Fruit fly (Drosophila melanogaster) whole organism, embryonic: Measurements from ENCODE around the gene mRpL30.
A peak's percentile ranks its signal among the peaks of the same experiment; 100 is the strongest.

Experiments used
- Ada2b ChIP-seq: fragments of 200-800 bp; sonication (Bioruptor generic); IDR thresholded peaks from 2 replicates; pipeline ENCODE4 v1.3.6; 2022; ENCODE audit warnings: missing biosample characterization, missing genetic modification characterization
- Antp ChIP-seq: fragments of 200-800 bp; sonication (Bioruptor generic); optimal IDR thresholded peaks from 3 replicates; lab custom pipeline; 2016; ENCODE audit warnings: missing biosample characterization, missing genetic modification characterization
- Asciz ChIP-seq: fragments of 200-800 bp; sonication (Bioruptor generic); optimal IDR thresholded peaks from 2 replicates; lab custom pipeline; 2017; ENCODE audit warnings: missing biosample characterization, mild to moderate bottlenecking, missing genetic modification characterization, missing genetic modification reagents
- CG10147 ChIP-seq: fragments of 200-800 bp; sonication (Bioruptor generic); optimal IDR thresholded peaks from 2 replicates; lab custom pipeline; 2019; ENCODE audit warnings: missing biosample characterization, mild to moderate bottlenecking, missing genetic modification characterization, moderate library complexity
- CG11398 ChIP-seq: fragments of 200-800 bp; sonication (Bioruptor generic); optimal IDR thresholded peaks from 2 replicates; lab custom pipeline; 2016; ENCODE audit warnings: missing biosample characterization, missing genetic modification characterization
- CG12769 ChIP-seq: fragments of 200-800 bp; sonication (Bioruptor generic); optimal IDR thresholded peaks from 2 replicates; lab custom pipeline; 2019; ENCODE audit warnings: missing biosample characterization, mild to moderate bottlenecking, missing genetic modification characterization, moderate library complexity
- CG13123 ChIP-seq: fragments of 200-800 bp; sonication (Bioruptor generic); optimal IDR thresholded peaks from 2 replicates; lab custom pipeline; 2016; ENCODE audit warnings: missing biosample characterization, missing genetic modification characterization
- CG14860 ChIP-seq: fragments of 200-800 bp; sonication (Bioruptor generic); IDR thresholded peaks from 3 replicates; pipeline ENCODE4 v1.3.6; 2022; ENCODE audit warnings: missing biosample characterization, missing genetic modification characterization; ENCODE audit not compliant: partially characterized antibody
- CG15514 ChIP-seq: fragments of 200-800 bp; sonication (Bioruptor generic); optimal IDR thresholded peaks from 3 replicates; lab custom pipeline; 2017; ENCODE audit warnings: missing biosample characterization, missing genetic modification characterization, mild to moderate bottlenecking, moderate library complexity, missing genetic modification reagents
- CG1647 ChIP-seq: fragments of 200-800 bp; sonication (Bioruptor generic); optimal IDR thresholded peaks from 3 replicates; lab custom pipeline; 2016; ENCODE audit warnings: missing biosample characterization, missing genetic modification characterization
- CG17612 ChIP-seq: fragments of 200-800 bp; sonication (Bioruptor generic); IDR thresholded peaks from 2 replicates; pipeline ENCODE4 v1.3.6; 2022; ENCODE audit warnings: missing biosample characterization, missing genetic modification characterization
- CG17829 ChIP-seq: fragments of 200-800 bp; optimal IDR thresholded peaks from 2 replicates; lab custom pipeline; 2019; ENCODE audit warnings: missing biosample characterization, mild to moderate bottlenecking, missing genetic modification characterization, moderate library complexity
- CG2129 ChIP-seq: fragments of 200-800 bp; sonication (Bioruptor generic); IDR thresholded peaks from 2 replicates; pipeline ENCODE4 v1.3.6; 2022; ENCODE audit warnings: missing biosample characterization, missing genetic modification characterization; ENCODE audit not compliant: partially characterized antibody
- CG3163 ChIP-seq: fragments of 200-800 bp; sonication (Bioruptor generic); optimal IDR thresholded peaks from 3 replicates; lab custom pipeline; 2016; ENCODE audit warnings: missing biosample characterization, missing genetic modification characterization
- CG32772 ChIP-seq: fragments of 200-800 bp; sonication (Bioruptor generic); IDR thresholded peaks from 2 replicates; pipeline ENCODE4 v1.3.6; 2022; ENCODE audit warnings: missing biosample characterization, missing genetic modification characterization
- CG42726 ChIP-seq: fragments of 200-800 bp; sonication (Bioruptor generic); IDR thresholded peaks from 2 replicates; pipeline ENCODE4 v1.3.6; 2022; ENCODE audit warnings: missing biosample characterization, missing genetic modification characterization; ENCODE audit not compliant: partially characterized antibody
- CG6654 ChIP-seq: fragments of 200-800 bp; sonication (Bioruptor generic); optimal IDR thresholded peaks from 2 replicates; lab custom pipeline; 2017; ENCODE audit warnings: missing biosample characterization, mild to moderate bottlenecking, missing genetic modification characterization
- CG6765 ChIP-seq: fragments of 200-800 bp; sonication (Bioruptor generic); optimal IDR thresholded peaks from 3 replicates; lab custom pipeline; 2017; ENCODE audit warnings: missing biosample characterization, mild to moderate bottlenecking, missing genetic modification characterization
- CG7271 ChIP-seq: fragments of 200-800 bp; sonication (Bioruptor generic); optimal IDR thresholded peaks from 2 replicates; lab custom pipeline; 2018; ENCODE audit warnings: missing biosample characterization, mild to moderate bottlenecking, missing genetic modification characterization, moderate library complexity
- CG9932 ChIP-seq: fragments of 200-800 bp; sonication (Bioruptor generic); IDR thresholded peaks from 2 replicates; pipeline ENCODE4 v1.3.6; 2022; ENCODE audit warnings: missing biosample characterization, missing genetic modification characterization
- D ChIP-seq, 2 experiments: fragments of 200-800 bp in 1 of 2; fragments of >200 bp in 1 of 2; sonication (Bioruptor generic) in 1 of 2; optimal IDR thresholded peaks; 2 replicates in 1 of 2; 3 replicates in 1 of 2; lab custom pipeline; 2017; ENCODE audit warnings: mild to moderate bottlenecking in 1 of 2, missing biosample characterization in 1 of 2, missing genetic modification characterization in 1 of 2, missing genetic modification reagents in 1 of 2
- Dp ChIP-seq: fragments of 200-800 bp; sonication (Bioruptor generic); optimal IDR thresholded peaks from 2 replicates; lab custom pipeline; 2018; ENCODE audit warnings: missing biosample characterization, mild to moderate bottlenecking, missing genetic modification characterization, moderate library complexity
- E2f2 ChIP-seq: fragments of 200-800 bp; sonication (Bioruptor generic); IDR thresholded peaks from 2 replicates; pipeline ENCODE4 v1.3.6; 2022; ENCODE audit warnings: missing biosample characterization, missing genetic modification characterization
- Gug ChIP-seq: fragments of 200-800 bp; sonication (Bioruptor generic); IDR thresholded peaks from 4 replicates; pipeline ENCODE4 v1.3.6; 2022; ENCODE audit warnings: missing biosample characterization, missing genetic modification characterization
- Med ChIP-seq: fragments of 200-800 bp; sonication (Bioruptor generic); peaks from one replicate; lab custom pipeline; 2016; ENCODE audit warnings: missing biosample characterization, missing genetic modification characterization, mild to moderate bottlenecking, inconsistent platforms, moderate library complexity
- Side ChIP-seq: fragments of 200-800 bp; sonication (Bioruptor generic); optimal IDR thresholded peaks from 2 replicates; lab custom pipeline; 2016; ENCODE audit warnings: missing biosample characterization, missing genetic modification characterization
- chinmo ChIP-seq: fragments of 200-800 bp; sonication (Bioruptor generic); IDR thresholded peaks from 4 replicates; pipeline ENCODE4 v1.3.6; 2022; ENCODE audit warnings: missing biosample characterization, missing genetic modification characterization; ENCODE audit not compliant: partially characterized antibody
- crc ChIP-seq: fragments of 200-800 bp; sonication (Bioruptor generic); optimal IDR thresholded peaks from 2 replicates; lab custom pipeline; 2016; ENCODE audit warnings: missing biosample characterization, missing genetic modification characterization
- dm ChIP-seq: fragments of 200-800 bp; sonication (Bioruptor generic); optimal IDR thresholded peaks from 3 replicates; lab custom pipeline; 2016; ENCODE audit warnings: missing biosample characterization, missing genetic modification characterization
- dpn ChIP-seq, 2 experiments: fragments of 200-800 bp; sonication (Bioruptor generic); optimal IDR thresholded peaks; 3 replicates each; lab custom pipeline; 2016; ENCODE audit warnings: missing biosample characterization in 2 of 2, missing genetic modification characterization in 2 of 2
- fd96Cb ChIP-seq: fragments of 200-800 bp; sonication (Bioruptor generic); optimal IDR thresholded peaks from 2 replicates; lab custom pipeline; 2018; ENCODE audit warnings: missing biosample characterization, mild to moderate bottlenecking, missing genetic modification characterization, moderate library complexity
- gce ChIP-seq: fragments of 200-800 bp; sonication (Bioruptor generic); IDR thresholded peaks from 3 replicates; pipeline ENCODE4 v1.3.6; 2022; ENCODE audit warnings: missing biosample characterization, missing genetic modification characterization
- hb ChIP-seq: fragments of 200-800 bp; sonication (Bioruptor generic); IDR thresholded peaks from 3 replicates; pipeline ENCODE4 v1.3.6; 2022; ENCODE audit warnings: missing biosample characterization, missing genetic modification characterization; ENCODE audit not compliant: partially characterized antibody
- hbn ChIP-seq: fragments of 200-800 bp; sonication (Bioruptor generic); IDR thresholded peaks from 2 replicates; pipeline ENCODE4 v1.3.6; 2022; ENCODE audit warnings: missing biosample characterization, missing genetic modification characterization; ENCODE audit not compliant: partially characterized antibody
- jumu ChIP-seq: fragments of 200-800 bp; sonication (Bioruptor generic); optimal IDR thresholded peaks from 3 replicates; lab custom pipeline; 2016; ENCODE audit warnings: missing biosample characterization, missing genetic modification characterization
- kah ChIP-seq: fragments of 200-800 bp; sonication (Bioruptor generic); optimal IDR thresholded peaks from 2 replicates; lab custom pipeline; 2018; ENCODE audit warnings: missing biosample characterization, mild to moderate bottlenecking, missing genetic modification characterization
- lilli ChIP-seq: fragments of 200-800 bp; sonication (Bioruptor generic); optimal IDR thresholded peaks from 3 replicates; lab custom pipeline; 2016; ENCODE audit warnings: missing biosample characterization, missing genetic modification characterization
- schlank ChIP-seq: fragments of 200-800 bp; sonication (Bioruptor generic); optimal IDR thresholded peaks from 2 replicates; lab custom pipeline; 2018; ENCODE audit warnings: missing biosample characterization, mild to moderate bottlenecking, missing genetic modification characterization
- sisA ChIP-seq: fragments of 200-800 bp; sonication (Bioruptor generic); IDR thresholded peaks from 2 replicates; pipeline ENCODE4 v1.3.6; 2022; ENCODE audit warnings: missing biosample characterization, missing genetic modification characterization
- so ChIP-seq: fragments of 200-800 bp; sonication (Bioruptor generic); IDR thresholded peaks from 3 replicates; pipeline ENCODE4 v1.3.6; 2022; ENCODE audit warnings: missing biosample characterization, missing genetic modification characterization
- sqz ChIP-seq: fragments of 200-800 bp; sonication (Bioruptor generic); optimal IDR thresholded peaks from 3 replicates; lab custom pipeline; 2018; ENCODE audit warnings: missing biosample characterization, mild to moderate bottlenecking, missing genetic modification characterization
- stwl ChIP-seq: fragments of 200-800 bp; sonication (Bioruptor generic); optimal IDR thresholded peaks from 3 replicates; lab custom pipeline; 2018; ENCODE audit warnings: missing biosample characterization, mild to moderate bottlenecking, missing genetic modification characterization, moderate library complexity
- tin ChIP-seq: fragments of 200-800 bp; sonication (Bioruptor generic); optimal IDR thresholded peaks from 3 replicates; lab custom pipeline; 2016; ENCODE audit warnings: missing biosample characterization, missing genetic modification characterization
- usp ChIP-seq: fragments of >200 bp; optimal IDR thresholded peaks from 2 replicates; lab custom pipeline; 2017; ENCODE audit warnings: missing biosample characterization, missing genetic modification characterization
- zen ChIP-seq: fragments of 200-800 bp; sonication (Bioruptor generic); optimal IDR thresholded peaks from 3 replicates; lab custom pipeline; 2018; ENCODE audit warnings: missing biosample characterization, mild to moderate bottlenecking, missing genetic modification characterization, moderate library complexity

Gene mRpL30

DNA sequence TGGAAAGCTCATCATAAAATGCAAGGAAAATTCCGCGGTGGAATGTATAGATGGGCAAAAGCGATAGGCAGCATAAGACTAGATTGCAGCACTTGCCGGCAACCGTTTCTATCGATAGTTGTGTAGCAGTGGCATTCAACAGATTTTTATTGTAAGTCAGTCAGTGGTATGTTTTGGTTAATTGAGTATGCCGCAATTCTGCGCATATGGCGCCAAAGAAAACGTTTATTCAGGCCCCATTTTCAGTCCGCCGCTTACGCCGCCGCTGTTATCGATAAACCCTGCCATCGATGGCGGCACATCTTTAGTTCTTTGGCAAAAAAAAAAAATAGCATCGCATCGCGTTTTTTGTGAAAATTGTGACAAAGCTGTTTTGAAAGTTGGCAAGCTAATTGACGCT lies 2.1 kb downstream of the mRpL30 start, which contains the start of the genes Cbp80 and Torsin (continued):
- TF ChIP-seq CG14860 (peak; percentile 94), Side (GFP tag; lab: Kevin White, UChicago) (no peak), Gug (GFP tag; lab: Robert Waterston, UW) (peak; percentile 16; the same call in 1 of the 4 replicates), sqz (GFP tag; lab: Kevin White, UChicago) (peak; percentile 80), Antp (peak; percentile 33), CG17829 (tag; lab: Kevin White, UChicago) (peak; percentile 11), CG7271 (tag; lab: Kevin White, UChicago) (no peak), hb (GFP tag; lab: Robert Waterston, UW) (peak; percentile 91), dpn (GFP tag; optimal IDR thresholded peaks at IDR 0.05; lab: Kevin White, UChicago) (peak in 1 of 2 experiments; percentile 5), tin (GFP tag; lab: Kevin White, UChicago) (no peak), CG13123 (GFP tag; lab: Kevin White, UChicago) (no peak), CG11398 (GFP tag; lab: Kevin White, UChicago) (no peak), CG3163 (GFP tag; lab: Kevin White, UChicago) (no peak), CG6765 (GFP tag; lab: Kevin White, UChicago) (no peak), chinmo (GFP tag; lab: Robert Waterston, UW) (peak; percentile 84; the same call in 2 of the 4 replicates), CG15514 (peak; percentile 9), kah (GFP tag; lab: Kevin White, UChicago) (no peak), Asciz (no peak), dm (GFP tag; lab: Kevin White, UChicago) (peak; percentile 49), stwl (tag; lab: Kevin White, UChicago) (peak; percentile 56), gce (GFP tag; lab: Robert Waterston, UW) (no peak), CG17612 (GFP tag; lab: Robert Waterston, UW) (no peak), CG42726 (GFP tag; lab: Robert Waterston, UW) (peak; percentile 33; the same call in 1 of the 2 replicates), CG10147 (GFP tag; lab: Kevin White, UChicago) (peak; percentile 1), jumu (GFP tag; lab: Kevin White, UChicago) (no peak), Ada2b (GFP tag; lab: Robert Waterston, UW) (0 out of 2 replicates have a peak, but pooled peaks have one; percentile 9), D (optimal IDR thresholded peaks at IDR 0.05; lab: Kevin White, UChicago) (peak; percentile 19), D (GFP tag; optimal IDR thresholded peaks at IDR 0.05; lab: Kevin White, UChicago) (no peak), schlank (no peak), usp (GFP tag; lab: Kevin White, UChicago) (no peak), CG12769 (tag; lab: Kevin White, UChicago) (no peak), CG6654 (GFP tag; lab: Kevin White, UChicago) (no peak), zen (tag; lab: Kevin White, UChicago) (peak; percentile 8), Dp (GFP tag; lab: Kevin White, UChicago) (peak; percentile 46), CG9932 (peak; percentile 45; the same call in 1 of the 2 replicates), fd96Cb (tag; lab: Kevin White, UChicago) (no peak), E2f2 (GFP tag; lab: Robert Waterston, UW) (peak; percentile 54), lilli (GFP tag; lab: Kevin White, UChicago) (peak; percentile 30), CG1647 (GFP tag; lab: Kevin White, UChicago) (no peak), CG2129 (peak; percentile 67), sisA (no peak), crc (no peak), Med (GFP tag; lab: Kevin White, UChicago) (peak; percentile 81), CG32772 (GFP tag; lab: Robert Waterston, UW) (peak; percentile 68), so (GFP tag; lab: Robert Waterston, UW) (no peak), hbn (GFP tag; lab: Robert Waterston, UW) (peak; percentile 79)
- TF ChIP-seq, all 482 proteins: peak for 100
